Worm (Caenorhabditis elegans) whole organism, L4 larva: ENCODE data around the gene zhit-2.

Experiments
- D1046.2 ChIP-seq: fragments of 200-800 bp; sonication (Bioruptor generic); IDR thresholded peaks from 2 replicates; pipeline ENCODE4 v1.3.6; 2022; ENCODE audit warnings: missing genetic modification characterization, missing compliant biosample characterization
- F26F4.8 ChIP-seq: fragments of 200-800 bp; sonication (Bioruptor generic); conservative IDR thresholded peaks from 2 replicates; pipeline ENCODE4 v1.3.6; 2022; ENCODE audit warnings: missing genetic modification characterization, missing compliant biosample characterization
- F44E2.7 ChIP-seq: fragments of 200-800 bp; sonication (Bioruptor generic); IDR thresholded peaks from 2 replicates; pipeline ENCODE4 v2.1.2; 2022; ENCODE audit warnings: missing genetic modification characterization, missing compliant biosample characterization
- T26A8.4 ChIP-seq: fragments of 200-800 bp; sonication (Bioruptor generic); IDR thresholded peaks from 2 replicates; pipeline ENCODE4 v1.3.6; 2022; ENCODE audit warnings: missing genetic modification characterization, missing compliant biosample characterization
- Y105C5A.15 ChIP-seq: fragments of 200-800 bp; sonication (Bioruptor generic); IDR thresholded peaks from 2 replicates; pipeline ENCODE4 v1.3.6; 2022; ENCODE audit warnings: missing genetic modification characterization, missing compliant biosample characterization
- Y48G9A.11 ChIP-seq: fragments of 200-800 bp; sonication (Bioruptor generic); IDR thresholded peaks from 2 replicates; pipeline ENCODE4 v1.3.6; 2022; ENCODE audit warnings: missing genetic modification reagents, missing genetic modification characterization, missing compliant biosample characterization
- ZK337.2 ChIP-seq: fragments of 200-800 bp; sonication (Bioruptor generic); IDR thresholded peaks from 2 replicates; pipeline ENCODE4 v1.3.6; 2022; ENCODE audit warnings: missing genetic modification reagents, missing genetic modification characterization, missing compliant biosample characterization
- aha-1 ChIP-seq: fragments of 150-350 bp; peaks from one replicate; lab custom pipeline; 2014; ENCODE audit warnings: missing biosample characterization, missing genetic modification characterization
- arid-1 ChIP-seq: fragments of 200-800 bp; sonication (Bioruptor generic); conservative IDR thresholded peaks from 2 replicates; pipeline ENCODE4 v1.3.6; 2022; ENCODE audit warnings: missing genetic modification reagents, missing genetic modification characterization, missing compliant biosample characterization
- attf-4 ChIP-seq: sonication (generic microtip); optimal IDR thresholded peaks from 3 replicates; lab custom pipeline; 2017; ENCODE audit warnings: missing biosample characterization, missing genetic modification characterization
- ceh-28 ChIP-seq: fragments of 150-350 bp; optimal IDR thresholded peaks from 2 replicates; lab custom pipeline; 2014; ENCODE audit warnings: missing biosample characterization, missing genetic modification reagents, missing genetic modification characterization
- ceh-32 ChIP-seq: sonication (generic microtip); optimal IDR thresholded peaks from 2 replicates; lab custom pipeline; 2016; ENCODE audit warnings: mild to moderate bottlenecking, missing genetic modification characterization, missing compliant biosample characterization; ENCODE audit not compliant: poor library complexity
- daf-19 ChIP-seq: fragments of 200-800 bp; sonication (Bioruptor generic); conservative IDR thresholded peaks from 2 replicates; pipeline ENCODE4 v1.3.6; 2022; ENCODE audit warnings: missing genetic modification characterization, missing compliant biosample characterization
- duxl-1 ChIP-seq: sonication (generic microtip); optimal IDR thresholded peaks from 2 replicates; lab custom pipeline; 2016; ENCODE audit warnings: mild to moderate bottlenecking, missing genetic modification characterization, moderate library complexity, missing compliant biosample characterization; ENCODE audit not compliant: poor library complexity
- egl-27 ChIP-seq: sonication (generic microtip); optimal IDR thresholded peaks from 3 replicates; lab custom pipeline; 2017; ENCODE audit warnings: missing biosample characterization, missing genetic modification reagents, missing genetic modification characterization
- egl-43 ChIP-seq: fragments of 200-800 bp; sonication (Bioruptor generic); IDR thresholded peaks from 2 replicates; pipeline ENCODE4 v1.3.6; 2022; ENCODE audit warnings: missing genetic modification reagents, missing genetic modification characterization, missing compliant biosample characterization
- fkh-10 ChIP-seq: fragments of 150-350 bp; optimal IDR thresholded peaks from 2 replicates; lab custom pipeline; 2014; ENCODE audit warnings: missing biosample characterization, missing genetic modification reagents, missing genetic modification characterization
- hif-1 ChIP-seq, 2 experiments: sonication (generic microtip); optimal IDR thresholded peaks; 2 replicates each; lab custom pipeline; 2016 to 2017; ENCODE audit warnings: missing compliant biosample characterization in 2 of 2, missing genetic modification characterization in 2 of 2, missing genetic modification reagents in 2 of 2, missing genotype in 2 of 2, mild to moderate bottlenecking in 1 of 2
- lim-7 ChIP-seq: fragments of 200-800 bp; sonication (Bioruptor generic); IDR thresholded peaks from 2 replicates; pipeline ENCODE4 v1.3.6; 2022; ENCODE audit warnings: missing genetic modification characterization, missing compliant biosample characterization
- lin-1 ChIP-seq: fragments of 200-800 bp; sonication (Bioruptor generic); IDR thresholded peaks from 2 replicates; pipeline ENCODE4 v1.3.6; 2022; ENCODE audit warnings: missing genetic modification reagents, missing genetic modification characterization, missing compliant biosample characterization
- lin-29 ChIP-seq: fragments of 200-800 bp; sonication (Bioruptor generic); IDR thresholded peaks from 2 replicates; pipeline ENCODE4 v1.3.6; 2022; ENCODE audit warnings: missing genetic modification reagents, missing genetic modification characterization, missing compliant biosample characterization
- lsy-2 ChIP-seq, 2 experiments: fragments of 150-350 bp in 1 of 2; sonication (generic microtip) in 1 of 2; optimal IDR thresholded peaks; 2 replicates each; lab custom pipeline; 2014 to 2017; ENCODE audit warnings: missing biosample characterization in 2 of 2, missing genetic modification characterization in 2 of 2
- nhr-102 ChIP-seq: sonication (generic microtip); optimal IDR thresholded peaks from 2 replicates; lab custom pipeline; 2016; ENCODE audit warnings: mild to moderate bottlenecking, missing genetic modification characterization, moderate library complexity, missing compliant biosample characterization
- nhr-11 ChIP-seq: fragments of 150-350 bp; optimal IDR thresholded peaks from 2 replicates; lab custom pipeline; 2014; ENCODE audit warnings: missing biosample characterization, missing genetic modification characterization
- nhr-25 ChIP-seq: sonication (generic microtip); optimal IDR thresholded peaks from 2 replicates; lab custom pipeline; 2017; ENCODE audit warnings: missing genetic modification characterization, mild to moderate bottlenecking, missing compliant biosample characterization, antibody characterized with exemption, moderate library complexity, borderline replicate concordance; ENCODE audit not compliant: insufficient read depth
- nhr-42 ChIP-seq: fragments of 200-800 bp; sonication (Bioruptor generic); IDR thresholded peaks from 2 replicates; pipeline ENCODE4 v1.3.6; 2022; ENCODE audit warnings: missing genetic modification characterization, missing compliant biosample characterization
- pqm-1 ChIP-seq: sonication (generic microtip); optimal IDR thresholded peaks from 2 replicates; lab custom pipeline; 2017; ENCODE audit warnings: missing biosample characterization, missing genetic modification characterization
- rbr-2 ChIP-seq: sonication (generic microtip); optimal IDR thresholded peaks from 2 replicates; lab custom pipeline; 2016; ENCODE audit warnings: missing genotype, missing genetic modification characterization, missing compliant biosample characterization
- saeg-2 ChIP-seq: fragments of 200-800 bp; sonication (Bioruptor generic); IDR thresholded peaks from 2 replicates; pipeline ENCODE4 v1.3.6; 2022; ENCODE audit warnings: missing genetic modification reagents, missing genetic modification characterization, missing compliant biosample characterization
- sdz-12 ChIP-seq: fragments of 200-800 bp; sonication (Bioruptor generic); optimal IDR thresholded peaks from 2 replicates; lab custom pipeline; 2018; ENCODE audit warnings: mild to moderate bottlenecking, missing genetic modification characterization, missing compliant biosample characterization
- set-16 ChIP-seq: fragments of 200-800 bp; sonication (Bioruptor generic); IDR thresholded peaks from 2 replicates; pipeline ENCODE4 v1.3.6; 2022; ENCODE audit warnings: missing genetic modification reagents, missing genetic modification characterization, missing compliant biosample characterization
- spr-1 ChIP-seq: sonication (generic microtip); optimal IDR thresholded peaks from 2 replicates; lab custom pipeline; 2016; ENCODE audit warnings: mild to moderate bottlenecking, missing genetic modification characterization, missing compliant biosample characterization
- spr-3 ChIP-seq: fragments of 200-800 bp; sonication (Bioruptor generic); optimal IDR thresholded peaks from 2 replicates; lab custom pipeline; 2018; ENCODE audit warnings: mild to moderate bottlenecking, missing genetic modification characterization, missing compliant biosample characterization
- unc-39 ChIP-seq: sonication (generic microtip); optimal IDR thresholded peaks from 2 replicates; lab custom pipeline; 2017; ENCODE audit warnings: missing biosample characterization, missing genetic modification characterization
- zag-1 ChIP-seq: fragments of 150-350 bp; optimal IDR thresholded peaks from 2 replicates; lab custom pipeline; 2014; ENCODE audit warnings: missing biosample characterization, missing genetic modification characterization
- ztf-7 ChIP-seq: fragments of 150-350 bp; optimal IDR thresholded peaks from 2 replicates; lab custom pipeline; 2014; ENCODE audit warnings: missing biosample characterization, missing genetic modification characterization

The zhit-2 gene

DNA sequence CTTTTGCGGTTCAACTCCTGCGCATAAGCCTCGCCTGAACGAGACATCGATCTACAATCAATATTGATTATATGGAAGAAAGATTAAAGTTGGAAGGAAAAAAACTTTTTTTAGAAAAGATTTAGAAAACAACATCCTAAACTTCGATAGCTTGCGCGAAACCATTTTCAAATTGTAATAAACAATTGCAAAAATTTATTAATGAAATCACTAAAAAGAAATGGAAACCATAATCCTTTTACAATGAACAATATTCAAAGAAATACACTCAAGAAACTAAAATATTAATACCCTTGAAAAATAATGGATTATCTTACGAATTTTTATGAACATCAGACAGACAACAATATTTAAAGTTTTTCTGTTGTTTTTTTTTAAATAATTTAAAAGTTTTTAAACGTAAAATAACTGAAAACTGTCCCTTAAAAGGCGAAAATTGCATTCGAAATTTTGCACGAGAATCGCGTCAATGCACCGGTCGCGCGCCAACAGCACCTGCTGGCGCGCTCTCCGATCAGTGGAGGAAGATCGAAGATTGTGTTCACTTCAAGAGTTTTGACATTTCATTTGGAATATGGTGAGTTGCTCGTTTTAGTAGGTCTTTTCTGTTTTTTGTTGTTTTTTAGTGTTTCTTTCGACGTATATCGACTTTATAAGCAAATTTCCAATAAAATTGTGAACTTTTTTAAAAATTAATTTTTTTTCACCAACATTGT lies 25.2 kb upstream of the zhit-2 start, which contains the start of the genes sftb-1 and R10E4.1 (continued):
- TF ChIP-seq lsy-2 (tag; optimal IDR thresholded peaks at IDR 0.05; lab: Kevin White, UChicago) (peak in 1 of 2 experiments; percentile 81), rbr-2 (tag; lab: Kevin White, UChicago) (peak; percentile 50), duxl-1 (tag; lab: Kevin White, UChicago) (peak; percentile 23), saeg-2 (no peak), fkh-10 (peak; percentile 50), lin-29 (GFP tag; lab: Robert Waterston, UW) (no peak), pqm-1 (tag; lab: Kevin White, UChicago) (no peak), Y48G9A.11 (GFP tag; lab: Robert Waterston, UW) (no peak), nhr-42 (GFP tag; lab: Robert Waterston, UW) (no peak), arid-1 (GFP tag; lab: Robert Waterston, UW) (no peak), nhr-25 (tag; lab: Kevin White, UChicago) (no peak)

DNA sequence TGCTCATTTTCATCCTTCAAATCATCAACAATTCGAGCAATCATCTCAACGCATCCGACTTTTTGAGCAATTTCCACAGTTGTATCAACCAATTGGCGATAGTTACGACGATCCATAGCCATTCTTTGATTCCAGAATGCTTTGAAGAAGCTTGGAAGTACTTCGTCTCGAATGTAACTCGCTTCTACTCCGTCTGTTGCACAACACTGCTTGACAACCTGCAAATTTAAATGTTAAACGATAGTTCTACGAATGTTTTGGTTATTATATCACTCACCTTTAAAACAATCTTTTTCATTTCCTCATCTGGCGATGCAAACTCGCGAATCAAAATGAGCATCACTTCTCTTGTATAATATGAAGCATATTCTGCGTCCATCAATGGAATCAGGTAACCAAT lies 21.7 kb upstream of the zhit-2 start:
- TF ChIP-seq D1046.2 (no peak), aha-1 (peak; percentile 62), saeg-2 (no peak)

DNA sequence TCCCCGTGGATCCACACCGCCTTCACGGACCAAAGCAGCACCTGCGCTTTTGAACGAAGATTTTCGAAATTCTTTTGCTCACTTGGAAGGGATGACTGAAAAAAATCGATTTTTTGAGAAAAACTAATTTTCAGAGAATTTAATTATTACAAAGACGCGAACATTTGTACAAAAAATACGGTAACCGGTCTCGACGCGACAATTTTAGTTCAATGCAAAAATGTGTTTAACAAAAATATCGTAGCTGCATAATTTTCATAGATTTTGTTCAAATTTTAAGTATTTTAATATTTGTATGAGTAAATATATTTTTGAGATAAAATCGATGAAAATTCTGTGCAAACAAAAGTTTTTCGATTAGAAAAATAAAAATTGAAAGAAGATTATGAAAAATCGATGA lies 18.9 kb upstream of the zhit-2 start, which contains the start of gene T08A11.1:
T08A11.1 (minus strand) TSS at position 101 of the 400 bp plus-strand sequence.
- no peak for TF ChIP-seq T26A8.4 (GFP tag; lab: Robert Waterston, UW)
- TF ChIP-seq ceh-28 = no peak
- no peak for TF ChIP-seq spr-3 (GFP tag; lab: Kevin White, UChicago)
- TF ChIP-seq F26F4.8 (GFP tag; lab: Robert Waterston, UW) = no peak
- no peak for TF ChIP-seq ceh-32
- TF ChIP-seq sdz-12 (GFP tag; lab: Kevin White, UChicago) = no peak
- no peak for TF ChIP-seq attf-4 (tag; lab: Kevin White, UChicago)
- TF ChIP-seq daf-19 (GFP tag; lab: Robert Waterston, UW) = no peak
- no peak for TF ChIP-seq egl-43
- no peak for TF ChIP-seq ZK337.2
- TF ChIP-seq lin-1 (GFP tag; lab: Robert Waterston, UW) = no peak
- no peak for TF ChIP-seq unc-39 (tag; lab: Kevin White, UChicago)
- TF ChIP-seq Y105C5A.15 (GFP tag; lab: Robert Waterston, UW) = no peak
- TF ChIP-seq, all 104 proteins: peak for 0

ce11 chrIII:4257896-4258295 lies 13.7 kb upstream of the zhit-2 start:
- TF ChIP-seq ztf-7 (tag; lab: Kevin White, UChicago) = no peak
- TF ChIP-seq aha-1 = peak; percentile 95

DNA sequence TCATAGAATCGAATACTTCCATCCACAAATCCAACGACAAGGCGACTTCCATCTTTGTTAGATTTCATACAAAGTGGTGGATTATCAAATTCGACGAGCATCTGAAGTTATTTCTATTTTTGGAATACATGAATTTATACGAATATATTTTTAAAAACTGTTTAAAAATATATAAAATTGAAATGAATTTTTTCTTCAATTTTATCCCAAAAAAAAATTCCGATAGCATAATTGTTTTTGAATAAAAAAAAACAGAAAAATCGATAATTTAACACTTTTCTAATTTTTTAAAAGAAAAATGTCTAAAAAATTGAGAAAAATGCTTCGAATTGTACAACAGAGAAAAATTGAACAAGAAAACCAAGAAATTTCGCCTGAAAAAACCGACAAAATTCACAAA lies 3.4 kb upstream of the zhit-2 start, which contains the start of gene Y44F5A.1:
Y44F5A.1 (minus strand) TSS at position 101 of the 400 bp plus-strand sequence.
- TF ChIP-seq ceh-32 = no peak
- TF ChIP-seq hif-1 (tag; optimal IDR thresholded peaks at IDR 0.05; lab: Kevin White, UChicago) = no peak
- no peak for TF ChIP-seq spr-3 (GFP tag; lab: Kevin White, UChicago)
- no peak for TF ChIP-seq spr-1
- no peak for TF ChIP-seq zag-1
- TF ChIP-seq F44E2.7 = no peak
- TF ChIP-seq nhr-42 (GFP tag; lab: Robert Waterston, UW) = no peak
- no peak for TF ChIP-seq daf-19 (GFP tag; lab: Robert Waterston, UW)
- TF ChIP-seq pqm-1 (tag; lab: Kevin White, UChicago) = no peak
- TF ChIP-seq nhr-102 (tag; lab: Kevin White, UChicago) = no peak
- TF ChIP-seq lim-7 (GFP tag; lab: Robert Waterston, UW) = no peak
- TF ChIP-seq egl-27 (tag; lab: Kevin White, UChicago) = no peak
- TF ChIP-seq ceh-28 = no peak
- no peak for TF ChIP-seq nhr-11 (tag; lab: Kevin White, UChicago)
- TF ChIP-seq set-16 = no peak
- TF ChIP-seq, all 104 proteins: peak for 0
